Worm (Caenorhabditis elegans) whole organism, young adult: ENCODE measurements around the gene F18A12.2.

ENCODE experiments used
- B0019.2 ChIP-seq: fragments of 200-800 bp; sonication (Bioruptor generic); conservative IDR thresholded peaks from 2 replicates; pipeline ENCODE4 v1.3.6; 2022; ENCODE audit warnings: missing genetic modification reagents, missing genetic modification characterization, missing compliant biosample characterization
- B0336.3 ChIP-seq: fragments of 200-800 bp; sonication (Bioruptor generic); IDR thresholded peaks from 2 replicates; pipeline ENCODE4 v1.3.6; 2022; ENCODE audit warnings: missing genetic modification characterization, missing compliant biosample characterization
- F33H1.4 ChIP-seq: fragments of 200-800 bp; sonication (Bioruptor generic); IDR thresholded peaks from 2 replicates; pipeline ENCODE4 v1.3.6; 2022; ENCODE audit warnings: missing genetic modification reagents, missing genetic modification characterization, missing compliant biosample characterization
- F55B11.4 ChIP-seq: sonication (generic microtip); optimal IDR thresholded peaks from 2 replicates; lab custom pipeline; 2016; ENCODE audit warnings: missing compliant biosample characterization, missing genetic modification characterization, borderline replicate concordance; ENCODE audit not compliant: insufficient read depth
- K11D2.4 ChIP-seq: fragments of 200-800 bp; sonication (Bioruptor generic); IDR thresholded peaks from 2 replicates; pipeline ENCODE4 v1.3.6; 2022; ENCODE audit warnings: missing genetic modification reagents, missing genetic modification characterization, missing compliant biosample characterization
- K12H6.12 ChIP-seq: fragments of 200-800 bp; sonication (Bioruptor generic); optimal IDR thresholded peaks from 2 replicates; lab custom pipeline; 2018; ENCODE audit warnings: mild to moderate bottlenecking, missing genetic modification characterization, missing compliant biosample characterization
- Y53G8AR.9 ChIP-seq: fragments of 200-800 bp; sonication (Bioruptor generic); conservative IDR thresholded peaks from 2 replicates; pipeline ENCODE4 v1.3.6; 2022; ENCODE audit warnings: missing genetic modification reagents, missing genetic modification characterization, missing compliant biosample characterization
- Y56A3A.18 ChIP-seq: fragments of 200-800 bp; sonication (Bioruptor generic); IDR thresholded peaks from 2 replicates; pipeline ENCODE4 v1.3.6; 2022; ENCODE audit warnings: missing genetic modification reagents, missing genetic modification characterization, missing compliant biosample characterization
- ZK185.1 ChIP-seq: sonication (generic microtip); optimal IDR thresholded peaks from 2 replicates; lab custom pipeline; 2016; ENCODE audit warnings: mild to moderate bottlenecking, missing genetic modification characterization, missing compliant biosample characterization; ENCODE audit not compliant: poor library complexity, severe bottlenecking
- akir-1 ChIP-seq: fragments of 200-800 bp; sonication (Bioruptor generic); optimal IDR thresholded peaks from 2 replicates; lab custom pipeline; 2018; ENCODE audit warnings: mild to moderate bottlenecking, missing genetic modification characterization, moderate library complexity, missing compliant biosample characterization
- aptf-3 ChIP-seq: fragments of 200-800 bp; sonication (Bioruptor generic); IDR thresholded peaks from 2 replicates; pipeline ENCODE4 v1.3.6; 2022; ENCODE audit warnings: missing genetic modification characterization, missing compliant biosample characterization
- attf-3 ChIP-seq: fragments of 200-800 bp; sonication (Bioruptor generic); conservative IDR thresholded peaks from 2 replicates; pipeline ENCODE4 v1.3.6; 2022; ENCODE audit warnings: missing genetic modification reagents, missing genetic modification characterization, missing compliant biosample characterization
- attf-5 ChIP-seq: fragments of 200-800 bp; sonication (Bioruptor generic); optimal IDR thresholded peaks from 2 replicates; lab custom pipeline; 2018; ENCODE audit warnings: mild to moderate bottlenecking, missing genetic modification characterization, missing compliant biosample characterization
- bed-1 ChIP-seq: fragments of 200-800 bp; sonication (Bioruptor generic); IDR thresholded peaks from 2 replicates; pipeline ENCODE4 v1.3.6; 2022; ENCODE audit warnings: missing genetic modification reagents, missing genetic modification characterization, missing compliant biosample characterization
- ceh-58 ChIP-seq: fragments of 200-800 bp; sonication (Bioruptor generic); IDR thresholded peaks from 2 replicates; pipeline ENCODE4 v1.3.6; 2022; ENCODE audit warnings: missing genetic modification characterization, missing compliant biosample characterization
- ceh-91 ChIP-seq: fragments of 200-800 bp; sonication (Bioruptor generic); IDR thresholded peaks from 2 replicates; pipeline ENCODE4 v1.3.6; 2022; ENCODE audit warnings: missing genetic modification reagents, missing genetic modification characterization, missing compliant biosample characterization
- chd-7 ChIP-seq: sonication (generic microtip); optimal IDR thresholded peaks from 2 replicates; lab custom pipeline; 2016; ENCODE audit warnings: mild to moderate bottlenecking, missing genetic modification characterization, moderate library complexity, missing compliant biosample characterization
- die-1 ChIP-seq: sonication (generic microtip); optimal IDR thresholded peaks from 2 replicates; lab custom pipeline; 2016; ENCODE audit warnings: missing genotype, mild to moderate bottlenecking, missing genetic modification characterization, missing compliant biosample characterization
- efl-1 ChIP-seq: fragments of 150-350 bp; optimal IDR thresholded peaks from 2 replicates; lab custom pipeline; 2014; ENCODE audit warnings: missing biosample characterization, missing genetic modification reagents, missing genetic modification characterization
- egl-44 ChIP-seq: fragments of 200-800 bp; sonication (Bioruptor generic); IDR thresholded peaks from 2 replicates; pipeline ENCODE4 v1.3.6; 2022; ENCODE audit warnings: missing genetic modification reagents, missing genetic modification characterization, missing compliant biosample characterization
- egrh-3 ChIP-seq: fragments of 200-800 bp; sonication (Bioruptor generic); IDR thresholded peaks from 2 replicates; pipeline ENCODE4 v1.3.6; 2022; ENCODE audit warnings: missing genetic modification reagents, missing genetic modification characterization, missing compliant biosample characterization
- ekl-4 ChIP-seq: fragments of 200-800 bp; sonication (Bioruptor generic); IDR thresholded peaks from 2 replicates; pipeline ENCODE4 v1.3.6; 2022; ENCODE audit warnings: missing genetic modification reagents, missing genetic modification characterization, missing compliant biosample characterization
- fkh-3 ChIP-seq: sonication (generic microtip); optimal IDR thresholded peaks from 2 replicates; lab custom pipeline; 2016; ENCODE audit warnings: mild to moderate bottlenecking, missing genetic modification characterization, missing compliant biosample characterization
- gei-17 ChIP-seq: fragments of 200-800 bp; sonication (Bioruptor generic); optimal IDR thresholded peaks from 2 replicates; lab custom pipeline; 2018; ENCODE audit warnings: mild to moderate bottlenecking, missing genetic modification characterization, missing compliant biosample characterization
- him-1 ChIP-seq: sonication (generic microtip); optimal IDR thresholded peaks from 2 replicates; lab custom pipeline; 2016; ENCODE audit warnings: missing genotype, missing genetic modification reagents, missing genetic modification characterization, missing compliant biosample characterization
- hlh-12 ChIP-seq: sonication (generic microtip); optimal IDR thresholded peaks from 2 replicates; lab custom pipeline; 2016; ENCODE audit warnings: missing genetic modification characterization, missing compliant biosample characterization
- hlh-26 ChIP-seq: fragments of 200-800 bp; sonication (Bioruptor generic); conservative IDR thresholded peaks from 2 replicates; pipeline ENCODE4 v1.3.6; 2022; ENCODE audit warnings: missing genetic modification reagents, missing genetic modification characterization, missing compliant biosample characterization
- hmg-20 ChIP-seq: fragments of 200-800 bp; sonication (Bioruptor generic); IDR thresholded peaks from 2 replicates; pipeline ENCODE4 v1.3.6; 2022; ENCODE audit warnings: missing genetic modification reagents, missing genetic modification characterization, missing compliant biosample characterization
- let-526 ChIP-seq: fragments of 200-800 bp; sonication (Bioruptor generic); IDR thresholded peaks from 2 replicates; pipeline ENCODE4 v1.3.6; 2022; ENCODE audit warnings: missing genetic modification reagents, missing genetic modification characterization, missing compliant biosample characterization
- lin-26 ChIP-seq: fragments of 200-800 bp; sonication (Bioruptor generic); IDR thresholded peaks from 2 replicates; pipeline ENCODE4 v1.3.6; 2022; ENCODE audit warnings: missing genetic modification reagents, missing genetic modification characterization, missing compliant biosample characterization
- lin-54 ChIP-seq: fragments of 200-800 bp; sonication (Bioruptor generic); optimal IDR thresholded peaks from 2 replicates; lab custom pipeline; 2018; ENCODE audit warnings: mild to moderate bottlenecking, missing genetic modification characterization, missing compliant biosample characterization
- madf-10 ChIP-seq: sonication (generic microtip); optimal IDR thresholded peaks from 2 replicates; lab custom pipeline; 2016; ENCODE audit warnings: mild to moderate bottlenecking, missing genetic modification characterization, missing compliant biosample characterization
- madf-6 ChIP-seq: fragments of 200-800 bp; sonication (Bioruptor generic); IDR thresholded peaks from 2 replicates; pipeline ENCODE4 v1.3.6; 2022; ENCODE audit warnings: missing genetic modification reagents, missing genetic modification characterization, missing compliant biosample characterization
- madf-8 ChIP-seq: fragments of 200-800 bp; sonication (Bioruptor generic); conservative IDR thresholded peaks from 2 replicates; pipeline ENCODE4 v1.3.6; 2022; ENCODE audit warnings: missing genetic modification reagents, missing genetic modification characterization, missing compliant biosample characterization
- nhr-179 ChIP-seq: sonication (generic microtip); optimal IDR thresholded peaks from 2 replicates; lab custom pipeline; 2016; ENCODE audit warnings: mild to moderate bottlenecking, missing genetic modification characterization, missing compliant biosample characterization
- rcor-1 ChIP-seq: fragments of 200-800 bp; sonication (Bioruptor generic); IDR thresholded peaks from 2 replicates; pipeline ENCODE4 v1.3.6; 2022; ENCODE audit warnings: missing genetic modification reagents, missing genetic modification characterization, missing compliant biosample characterization
- rec-8 ChIP-seq, 2 experiments: sonication (generic microtip); optimal IDR thresholded peaks; 2 replicates each; lab custom pipeline; 2016; ENCODE audit warnings: mild to moderate bottlenecking in 2 of 2, missing genetic modification characterization in 2 of 2, missing genetic modification reagents in 2 of 2, missing genotype in 2 of 2, missing biosample characterization in 1 of 2, missing compliant biosample characterization in 1 of 2, moderate library complexity in 1 of 2
- sea-2 ChIP-seq: fragments of 200-800 bp; sonication (Bioruptor generic); IDR thresholded peaks from 2 replicates; pipeline ENCODE4 v1.3.6; 2022; ENCODE audit warnings: missing genetic modification characterization, missing compliant biosample characterization
- snpc-1.3 ChIP-seq: sonication (generic microtip); optimal IDR thresholded peaks from 2 replicates; lab custom pipeline; 2017; ENCODE audit warnings: missing genetic modification characterization, mild to moderate bottlenecking, missing compliant biosample characterization, antibody characterized with exemption, moderate library complexity, missing genotype, missing genetic modification reagents; ENCODE audit not compliant: insufficient read depth
- snpc-3.4 ChIP-seq: sonication (generic microtip); optimal IDR thresholded peaks from 2 replicates; lab custom pipeline; 2017; ENCODE audit warnings: missing genetic modification characterization, mild to moderate bottlenecking, missing compliant biosample characterization, antibody characterized with exemption, moderate library complexity, missing genotype, missing genetic modification reagents
- sptf-2 ChIP-seq: fragments of 200-800 bp; sonication (Bioruptor generic); optimal IDR thresholded peaks from 2 replicates; lab custom pipeline; 2018; ENCODE audit warnings: mild to moderate bottlenecking, missing genetic modification characterization, missing compliant biosample characterization
- unc-130 ChIP-seq: sonication (generic microtip); optimal IDR thresholded peaks from 2 replicates; lab custom pipeline; 2016; ENCODE audit warnings: missing genetic modification reagents, missing genetic modification characterization, missing compliant biosample characterization
- zfh-2 ChIP-seq: fragments of 200-800 bp; sonication (Bioruptor generic); conservative IDR thresholded peaks from 2 replicates; pipeline ENCODE4 v1.3.6; 2022; ENCODE audit warnings: missing genetic modification reagents, missing genetic modification characterization, missing compliant biosample characterization
- ztf-26 ChIP-seq: sonication (generic microtip); optimal IDR thresholded peaks from 2 replicates; lab custom pipeline; 2017; ENCODE audit warnings: missing genetic modification characterization, missing compliant biosample characterization

Gene F18A12.2

ce11 chrII:3437393-3437792 is 22.7 kb downstream of the F18A12.2 start:
- peak; percentile 43; the same call in 1 of the 2 replicates for TF ChIP-seq egrh-3
- no peak for TF ChIP-seq sea-2 (GFP tag; lab: Robert Waterston, UW)
- TF ChIP-seq zfh-2 (GFP tag; lab: Robert Waterston, UW), result peak; percentile 58
- TF ChIP-seq aptf-3, result 0 out of 2 replicates have a peak, but pooled peaks have one; percentile 46
- TF ChIP-seq hlh-12 (tag; lab: Kevin White, UChicago), result no peak
- no peak for TF ChIP-seq hlh-26 (GFP tag; lab: Robert Waterston, UW)
- no peak for TF ChIP-seq madf-6 (GFP tag; lab: Robert Waterston, UW)
- no peak for TF ChIP-seq nhr-179 (tag; lab: Kevin White, UChicago)
- no peak for TF ChIP-seq F55B11.4 (tag; lab: Kevin White, UChicago)
- no peak for TF ChIP-seq him-1

- no peak for TF ChIP-seq Y56A3A.18 (GFP tag; lab: Robert Waterston, UW)
- TF ChIP-seq die-1 (tag; lab: Kevin White, UChicago), result no peak
- no peak for TF ChIP-seq lin-26 (GFP tag; lab: Robert Waterston, UW)
- no peak for TF ChIP-seq K12H6.12 (tag; lab: Kevin White, UChicago)
- TF ChIP-seq ZK185.1 (tag; lab: Kevin White, UChicago), result no peak
- no peak for TF ChIP-seq bed-1 (GFP tag; lab: Robert Waterston, UW)
- TF ChIP-seq attf-5, result no peak
- TF ChIP-seq K11D2.4, result no peak
- TF ChIP-seq, all 124 proteins: peak for 0
These were observed 23.6 kb downstream of the F18A12.2 start for ce11 chrII:3438280-3438679.

ce11 chrII:3439244-3439698 is 24.6 kb downstream of the F18A12.2 start:
- TF ChIP-seq madf-8 (GFP tag; lab: Robert Waterston, UW) (no peak), egl-44 (GFP tag; lab: Robert Waterston, UW) (peak; percentile 81; the same call in 1 of the 2 replicates), sptf-2 (GFP tag; lab: Kevin White, UChicago) (peak; percentile 73), hmg-20 (GFP tag; lab: Robert Waterston, UW) (peak; percentile 63; the same call in 1 of the 2 replicates), rcor-1 (GFP tag; lab: Robert Waterston, UW) (peak; percentile 43; the same call in 1 of the 2 replicates), Y53G8AR.9 (peak; percentile 73; the same call in 1 of the 2 replicates), rec-8 (tag; optimal IDR thresholded peaks at IDR 0.05; lab: Kevin White, UChicago) (peak; percentile 74 to 82), let-526 (peak; percentile 40; the same call in 1 of the 2 replicates), die-1 (tag; lab: Kevin White, UChicago) (peak; percentile 80), egrh-3 (peak; percentile 92), B0019.2 (GFP tag; lab: Robert Waterston, UW) (peak; percentile 49; the same call in 1 of the 2 replicates), fkh-3 (tag; lab: Kevin White, UChicago) (no peak), lin-54 (GFP tag; lab: Kevin White, UChicago) (peak; percentile 59), snpc-3.4 (peak; percentile 11), K12H6.12 (tag; lab: Kevin White, UChicago) (peak; percentile 44), B0336.3 (GFP tag; lab: Robert Waterston, UW) (peak; percentile 84; the same call in 1 of the 2 replicates), snpc-1.3 (tag; lab: Kevin White, UChicago) (peak; percentile 52), ceh-58 (0 out of 2 replicates have a peak, but pooled peaks have one; percentile 54), chd-7 (tag; lab: Kevin White, UChicago) (peak; percentile 70), ceh-91 (0 out of 2 replicates have a peak, but pooled peaks have one; percentile 21), unc-130 (GFP tag; lab: Kevin White, UChicago) (peak; percentile 19), ztf-26 (peak; percentile 84), gei-17 (peak; percentile 46), madf-10 (tag; lab: Kevin White, UChicago) (peak; percentile 55), attf-3 (GFP tag; lab: Robert Waterston, UW) (no peak), akir-1 (GFP tag; lab: Kevin White, UChicago) (no peak), efl-1 (GFP tag; lab: Kevin White, UChicago) (no peak), bed-1 (GFP tag; lab: Robert Waterston, UW) (no peak), ekl-4 (GFP tag; lab: Robert Waterston, UW) (peak; percentile 75), F33H1.4 (GFP tag; lab: Robert Waterston, UW) (0 out of 2 replicates have a peak, but pooled peaks have one; percentile 32)
